Fruit fly (Drosophila melanogaster) whole organism, prepupa: ENCODE measurements around the gene Vav.

Experiments used
- CG10631 ChIP-seq: fragments of 200-800 bp; sonication (Bioruptor generic); optimal IDR thresholded peaks from 2 replicates; lab custom pipeline; 2016; ENCODE audit warnings: missing biosample characterization, missing genetic modification characterization
- CG11762 ChIP-seq: fragments of 200-800 bp; sonication (Bioruptor generic); optimal IDR thresholded peaks from 3 replicates; lab custom pipeline; 2016; ENCODE audit warnings: missing biosample characterization, missing genetic modification characterization; ENCODE audit not compliant: insufficient read depth
- CG11902 ChIP-seq: fragments of 200-800 bp; sonication (Bioruptor generic); optimal IDR thresholded peaks from 3 replicates; lab custom pipeline; 2016; ENCODE audit warnings: missing biosample characterization, missing genetic modification characterization
- CG15336 ChIP-seq: fragments of 200-800 bp; sonication (Bioruptor generic); IDR thresholded peaks from 2 replicates; pipeline ENCODE4 v1.3.6; 2022; ENCODE audit warnings: missing biosample characterization, missing genetic modification characterization
- CG1621 ChIP-seq: fragments of 200-800 bp; sonication (Bioruptor generic); optimal IDR thresholded peaks from 3 replicates; lab custom pipeline; 2018; ENCODE audit warnings: missing biosample characterization, mild to moderate bottlenecking, missing genetic modification characterization
- CG16779 ChIP-seq: fragments of 200-800 bp; sonication (Bioruptor generic); optimal IDR thresholded peaks from 3 replicates; lab custom pipeline; 2017; ENCODE audit warnings: missing biosample characterization, mild to moderate bottlenecking, missing genetic modification characterization
- CG31627 ChIP-seq: fragments of 200-800 bp; sonication (Bioruptor generic); optimal IDR thresholded peaks from 3 replicates; lab custom pipeline; 2016; ENCODE audit warnings: missing biosample characterization, missing genetic modification characterization
- CG32006 ChIP-seq: fragments of 200-800 bp; sonication (Bioruptor generic); optimal IDR thresholded peaks from 3 replicates; lab custom pipeline; 2017; ENCODE audit warnings: missing biosample characterization, mild to moderate bottlenecking, missing genetic modification characterization
- CG3919 ChIP-seq: fragments of 200-800 bp; sonication (Bioruptor generic); optimal IDR thresholded peaks from 3 replicates; lab custom pipeline; 2016; ENCODE audit warnings: missing biosample characterization, missing genetic modification characterization
- CG4318 ChIP-seq: fragments of 200-800 bp; sonication (Bioruptor generic); optimal IDR thresholded peaks from 3 replicates; lab custom pipeline; 2017; ENCODE audit warnings: missing biosample characterization, mild to moderate bottlenecking, missing genetic modification characterization
- CG6163 ChIP-seq: fragments of 200-800 bp; sonication (Bioruptor generic); IDR thresholded peaks from 3 replicates; pipeline ENCODE4 v1.3.6; 2022; ENCODE audit warnings: missing biosample characterization, missing genetic modification characterization
- CG6792 ChIP-seq: fragments of 200-800 bp; sonication (Bioruptor generic); optimal IDR thresholded peaks from 3 replicates; lab custom pipeline; 2016; ENCODE audit warnings: missing biosample characterization, missing genetic modification characterization
- CG6808 ChIP-seq: fragments of 200-800 bp; sonication (Bioruptor generic); optimal IDR thresholded peaks from 3 replicates; lab custom pipeline; 2017; ENCODE audit warnings: missing biosample characterization, missing genetic modification characterization, mild to moderate bottlenecking, moderate library complexity, missing genetic modification reagents
- CG8319 ChIP-seq: fragments of 200-800 bp; sonication (Bioruptor generic); optimal IDR thresholded peaks from 3 replicates; lab custom pipeline; 2016; ENCODE audit warnings: missing biosample characterization, missing genetic modification characterization
- CG8632 ChIP-seq: fragments of 200-800 bp; sonication (Bioruptor generic); optimal IDR thresholded peaks from 3 replicates; lab custom pipeline; 2016; ENCODE audit warnings: missing biosample characterization, missing genetic modification characterization
- Eip78C ChIP-seq: fragments of 200-800 bp; sonication (Bioruptor generic); peaks from one replicate; lab custom pipeline; 2016; ENCODE audit warnings: missing biosample characterization, missing genetic modification characterization
- Ets21C ChIP-seq: fragments of 200-800 bp; sonication (Bioruptor generic); optimal IDR thresholded peaks from 3 replicates; lab custom pipeline; 2016; ENCODE audit warnings: missing biosample characterization, missing genetic modification characterization
- Ets96B ChIP-seq: fragments of 200-800 bp; optimal IDR thresholded peaks from 2 replicates; lab custom pipeline; 2019; ENCODE audit warnings: missing biosample characterization, mild to moderate bottlenecking, missing genetic modification characterization, moderate library complexity
- Gug ChIP-seq: fragments of 200-800 bp; sonication (Bioruptor generic); IDR thresholded peaks from 2 replicates; pipeline ENCODE4 v1.3.6; 2022; ENCODE audit warnings: missing biosample characterization, missing genetic modification characterization
- Hr39 ChIP-seq: fragments of 200-800 bp; sonication (Bioruptor generic); optimal IDR thresholded peaks from 2 replicates; lab custom pipeline; 2016; ENCODE audit warnings: missing biosample characterization, missing genetic modification characterization
- Hr4 ChIP-seq: fragments of 200-800 bp; sonication (Bioruptor generic); optimal IDR thresholded peaks from 3 replicates; lab custom pipeline; 2016; ENCODE audit warnings: missing biosample characterization, missing genetic modification characterization
- Met ChIP-seq: fragments of 200-800 bp; sonication (Bioruptor generic); optimal IDR thresholded peaks from 3 replicates; lab custom pipeline; 2016; ENCODE audit warnings: missing biosample characterization, missing genetic modification characterization
- Smox ChIP-seq: fragments of 200-800 bp; sonication (Bioruptor generic); optimal IDR thresholded peaks from 3 replicates; lab custom pipeline; 2016; ENCODE audit warnings: missing biosample characterization, missing genetic modification characterization
- Sox102F ChIP-seq: fragments of 200-800 bp; sonication (Bioruptor generic); optimal IDR thresholded peaks from 2 replicates; lab custom pipeline; 2016; ENCODE audit warnings: missing biosample characterization, mild to moderate bottlenecking, missing genetic modification characterization
- acj6 ChIP-seq: fragments of 200-800 bp; sonication (Bioruptor generic); optimal IDR thresholded peaks from 3 replicates; lab custom pipeline; 2016; ENCODE audit warnings: missing biosample characterization, missing genetic modification characterization
- esn ChIP-seq: fragments of 200-800 bp; sonication (Bioruptor generic); optimal IDR thresholded peaks from 2 replicates; lab custom pipeline; 2016; ENCODE audit warnings: missing biosample characterization, mild to moderate bottlenecking, missing genetic modification characterization, moderate library complexity
- fd59A ChIP-seq: fragments of 200-800 bp; sonication (Bioruptor generic); optimal IDR thresholded peaks from 2 replicates; lab custom pipeline; 2017; ENCODE audit warnings: missing biosample characterization, mild to moderate bottlenecking, missing genetic modification characterization, missing genetic modification reagents
- ss ChIP-seq, 2 experiments: fragments of 200-800 bp; sonication (Bioruptor generic); optimal IDR thresholded peaks; 2 replicates in 1 of 2; 3 replicates in 1 of 2; lab custom pipeline; 2017 to 2018; ENCODE audit warnings: mild to moderate bottlenecking in 2 of 2, missing biosample characterization in 2 of 2, missing genetic modification characterization in 2 of 2, moderate library complexity in 1 of 2
- topi ChIP-seq: fragments of 200-800 bp; sonication (Bioruptor generic); optimal IDR thresholded peaks from 3 replicates; lab custom pipeline; 2016; ENCODE audit warnings: missing biosample characterization, missing genetic modification characterization

The Vav gene

DNA sequence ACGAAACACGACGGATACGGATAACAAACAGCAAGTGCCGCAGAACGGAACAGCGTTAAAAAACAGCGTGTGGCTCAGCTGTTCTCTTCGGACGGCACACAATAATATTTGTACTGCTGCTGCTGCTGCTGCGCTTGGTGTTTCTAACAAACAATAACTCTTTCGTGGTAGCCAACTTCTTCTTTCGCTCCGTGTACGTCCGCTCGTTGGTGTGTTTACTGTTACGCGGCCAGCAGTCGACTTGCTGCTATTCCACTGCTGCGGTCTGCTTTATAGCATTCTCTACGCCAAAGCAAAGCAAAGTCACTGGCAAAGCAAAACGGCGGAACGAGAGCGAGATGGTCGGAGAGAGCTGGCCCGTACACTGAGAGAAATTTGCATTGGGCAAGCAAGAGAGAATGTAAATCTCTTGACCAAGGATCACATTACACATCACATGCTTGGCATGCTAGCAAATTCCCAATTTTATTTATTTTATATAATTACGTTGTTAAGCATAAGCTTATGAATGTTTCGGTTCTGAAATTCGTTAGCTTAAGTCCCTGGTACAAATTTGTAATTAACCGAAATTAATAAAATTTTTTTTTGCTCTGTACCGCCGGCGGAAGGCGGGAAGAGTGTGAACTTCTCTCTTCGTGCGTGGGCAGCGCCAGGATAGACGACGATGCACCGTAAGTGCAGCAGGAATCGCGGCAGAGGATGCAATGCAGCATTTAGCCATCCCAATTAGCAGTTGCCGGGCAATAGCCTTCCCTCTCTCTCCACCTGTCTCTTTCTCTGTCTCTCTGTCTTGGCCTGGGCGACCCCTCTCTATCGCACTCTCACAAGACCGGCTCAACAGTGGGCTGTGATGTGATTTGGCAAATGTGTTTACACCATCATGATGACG lies 60.4 kb downstream of the Vav start, which contains the start of gene out (continued):
- peak; percentile 98 for TF ChIP-seq CG32006
- TF ChIP-seq Met (GFP tag; lab: Kevin White, UChicago) = peak; percentile 94
- TF ChIP-seq CG31627 = peak; percentile 90
- TF ChIP-seq CG15336 (GFP tag; lab: Robert Waterston, UW) = peak; percentile 97
- peak; percentile 94 for TF ChIP-seq topi (GFP tag; lab: Kevin White, UChicago)
- peak; percentile 88 for TF ChIP-seq Hr39 (GFP tag; lab: Kevin White, UChicago)
- TF ChIP-seq CG11902 = peak; percentile 86
- peak; percentile 92 to 93 for TF ChIP-seq ss (GFP tag; optimal IDR thresholded peaks at IDR 0.05; lab: Kevin White, UChicago)
- peak; percentile 95 for TF ChIP-seq CG3919 (GFP tag; lab: Kevin White, UChicago)
- peak; percentile 96 for TF ChIP-seq CG6163
- peak; percentile 94 for TF ChIP-seq CG4318 (GFP tag; lab: Kevin White, UChicago)
- TF ChIP-seq CG11762 (GFP tag; lab: Kevin White, UChicago) = peak; percentile 93
- peak; percentile 94 for TF ChIP-seq Sox102F (GFP tag; lab: Kevin White, UChicago)
- TF ChIP-seq esn (GFP tag; lab: Kevin White, UChicago) = peak; percentile 95
- peak; percentile 93 for TF ChIP-seq fd59A (GFP tag; lab: Kevin White, UChicago)
- peak; percentile 86 for TF ChIP-seq CG8319 (GFP tag; lab: Kevin White, UChicago)
- TF ChIP-seq CG6808 = peak; percentile 94
- TF ChIP-seq Ets96B (tag; lab: Kevin White, UChicago) = peak; percentile 93
- peak; percentile 92 for TF ChIP-seq CG8632 (GFP tag; lab: Kevin White, UChicago)
- TF ChIP-seq CG10631 = peak; percentile 95
- TF ChIP-seq Gug (GFP tag; lab: Robert Waterston, UW) = peak; percentile 96
- TF ChIP-seq Eip78C = peak; percentile 99
- TF ChIP-seq Smox (GFP tag; lab: Kevin White, UChicago) = peak; percentile 93
- peak; percentile 93 for TF ChIP-seq acj6 (GFP tag; lab: Kevin White, UChicago)
- peak; percentile 90 for TF ChIP-seq CG16779 (tag; lab: Kevin White, UChicago)
- peak; percentile 93 for TF ChIP-seq CG6792 (GFP tag; lab: Kevin White, UChicago)
- TF ChIP-seq CG1621 = peak; percentile 91
- peak; percentile 89 for TF ChIP-seq Ets21C (GFP tag; lab: Kevin White, UChicago)
- peak; percentile 93 for TF ChIP-seq Hr4 (GFP tag; lab: Kevin White, UChicago)
- TF ChIP-seq, all 60 proteins: peak for 59
